Worm (Caenorhabditis elegans) whole organism, L2 larva: ENCODE results near the gene K08D9.10.

Experiments
- C34F6.9 ChIP-seq: fragments of 150-350 bp; optimal IDR thresholded peaks from 2 replicates; lab custom pipeline; 2014; ENCODE audit warnings: missing biosample characterization, missing genetic modification characterization
- F13H6.1 ChIP-seq: sonication (generic microtip); optimal IDR thresholded peaks from 2 replicates; lab custom pipeline; 2016; ENCODE audit warnings: missing genetic modification characterization, missing compliant biosample characterization
- R02D3.7 ChIP-seq: fragments of 150-350 bp; optimal IDR thresholded peaks from 2 replicates; lab custom pipeline; 2014; ENCODE audit warnings: missing biosample characterization, missing genetic modification characterization
- Y55F3AM.14 ChIP-seq: fragments of 200-800 bp; sonication (Bioruptor generic); optimal IDR thresholded peaks from 2 replicates; lab custom pipeline; 2018; ENCODE audit warnings: mild to moderate bottlenecking, missing genetic modification characterization, missing compliant biosample characterization
- ZK546.5 ChIP-seq: sonication (generic microtip); optimal IDR thresholded peaks from 2 replicates; lab custom pipeline; 2017; ENCODE audit warnings: missing biosample characterization, missing genetic modification characterization
- alr-1 ChIP-seq: fragments of 150-350 bp; optimal IDR thresholded peaks from 2 replicates; lab custom pipeline; 2014; ENCODE audit warnings: missing biosample characterization, missing genetic modification characterization
- aly-2 ChIP-seq: fragments of 150-350 bp; optimal IDR thresholded peaks from 2 replicates; lab custom pipeline; 2014; ENCODE audit warnings: missing biosample characterization, missing genetic modification characterization
- ama-1 ChIP-seq: fragments of 150-350 bp; optimal IDR thresholded peaks from 2 replicates; lab custom pipeline; 2018; ENCODE audit warnings: inconsistent platforms
- blmp-1 ChIP-seq: sonication (generic microtip); optimal IDR thresholded peaks from 2 replicates; lab custom pipeline; 2017; ENCODE audit warnings: missing genetic modification characterization, mild to moderate bottlenecking, missing compliant biosample characterization, antibody characterized with exemption, moderate library complexity; ENCODE audit not compliant: insufficient read depth
- ceh-82 ChIP-seq: fragments of 150-350 bp; optimal IDR thresholded peaks from 2 replicates; lab custom pipeline; 2014; ENCODE audit warnings: missing biosample characterization, missing genetic modification characterization
- crh-2 ChIP-seq: sonication (generic microtip); optimal IDR thresholded peaks from 2 replicates; lab custom pipeline; 2017; ENCODE audit warnings: missing biosample characterization, missing genetic modification characterization
- egl-27 ChIP-seq: sonication (generic microtip); optimal IDR thresholded peaks from 3 replicates; lab custom pipeline; 2017; ENCODE audit warnings: missing biosample characterization, missing genetic modification reagents, missing genetic modification characterization
- elt-1 ChIP-seq: fragments of 150-350 bp; optimal IDR thresholded peaks from 2 replicates; lab custom pipeline; 2014; ENCODE audit warnings: missing biosample characterization, missing genetic modification characterization
- fos-1 ChIP-seq: fragments of 150-350 bp; optimal IDR thresholded peaks from 2 replicates; lab custom pipeline; 2014; ENCODE audit warnings: missing biosample characterization, missing genetic modification characterization
- gmeb-1 ChIP-seq: fragments of 150-350 bp; optimal IDR thresholded peaks from 2 replicates; lab custom pipeline; 2014; ENCODE audit warnings: missing biosample characterization, missing genetic modification characterization
- lin-11 ChIP-seq: fragments of 150-350 bp; sonication (generic microtip); optimal IDR thresholded peaks from 2 replicates; lab custom pipeline; 2014; ENCODE audit warnings: missing biosample characterization, missing genetic modification characterization, inconsistent platforms, mixed read lengths
- lin-39 ChIP-seq: fragments of 150-350 bp; optimal IDR thresholded peaks from 2 replicates; lab custom pipeline; 2014; ENCODE audit warnings: missing biosample characterization, missing genetic modification reagents, missing genetic modification characterization
- lsy-2 ChIP-seq, 2 experiments: fragments of 150-350 bp in 1 of 2; sonication (generic microtip) in 1 of 2; optimal IDR thresholded peaks; 2 replicates each; lab custom pipeline; 2014 to 2017; ENCODE audit warnings: missing biosample characterization in 2 of 2, missing genetic modification characterization in 2 of 2
- mab-5 ChIP-seq: fragments of 150-350 bp; optimal IDR thresholded peaks from 2 replicates; lab custom pipeline; 2014; ENCODE audit warnings: missing biosample characterization, missing genetic modification characterization
- mbf-1 ChIP-seq: sonication (generic microtip); optimal IDR thresholded peaks from 2 replicates; lab custom pipeline; 2017; ENCODE audit warnings: missing biosample characterization, missing genetic modification characterization
- mdl-1 ChIP-seq, 2 experiments: fragments of 150-350 bp in 1 of 2; sonication (generic microtip) in 1 of 2; optimal IDR thresholded peaks; 2 replicates each; lab custom pipeline; 2017; ENCODE audit warnings: missing biosample characterization in 2 of 2, missing genetic modification characterization in 2 of 2
- nhr-10 ChIP-seq: sonication (generic microtip); optimal IDR thresholded peaks from 2 replicates; lab custom pipeline; 2017; ENCODE audit warnings: missing biosample characterization, missing genetic modification characterization
- nhr-12 ChIP-seq: fragments of 150-350 bp; optimal IDR thresholded peaks from 2 replicates; lab custom pipeline; 2014; ENCODE audit warnings: missing biosample characterization, missing genetic modification characterization
- nhr-129 ChIP-seq: fragments of 150-350 bp; optimal IDR thresholded peaks from 2 replicates; lab custom pipeline; 2014; ENCODE audit warnings: missing biosample characterization, missing genetic modification characterization
- nhr-23 ChIP-seq: fragments of 150-350 bp; optimal IDR thresholded peaks from 2 replicates; lab custom pipeline; 2014; ENCODE audit warnings: missing biosample characterization, missing genetic modification reagents, missing genetic modification characterization
- nhr-237 ChIP-seq: fragments of 150-350 bp; optimal IDR thresholded peaks from 2 replicates; lab custom pipeline; 2014; ENCODE audit warnings: missing biosample characterization, missing genetic modification characterization
- nhr-25 ChIP-seq: fragments of 150-350 bp; sonication (generic microtip); optimal IDR thresholded peaks from 3 replicates; lab custom pipeline; 2014; ENCODE audit warnings: missing biosample characterization, missing genetic modification characterization
- nhr-77 ChIP-seq: fragments of 150-350 bp; optimal IDR thresholded peaks from 2 replicates; lab custom pipeline; 2014; ENCODE audit warnings: missing biosample characterization, missing genetic modification characterization
- peb-1 ChIP-seq: fragments of 150-350 bp; optimal IDR thresholded peaks from 2 replicates; lab custom pipeline; 2014; ENCODE audit warnings: missing biosample characterization, missing genetic modification characterization
- sem-4 ChIP-seq: fragments of 150-350 bp; optimal IDR thresholded peaks from 2 replicates; lab custom pipeline; 2014; ENCODE audit warnings: missing biosample characterization, missing genetic modification reagents, missing genetic modification characterization
- skn-1 ChIP-seq: sonication (generic microtip); optimal IDR thresholded peaks from 2 replicates; lab custom pipeline; 2017; ENCODE audit warnings: missing biosample characterization, missing genetic modification characterization
- sma-9 ChIP-seq, 2 experiments: fragments of 150-350 bp in 1 of 2; sonication (generic microtip) in 1 of 2; optimal IDR thresholded peaks; 2 replicates each; lab custom pipeline; 2014 to 2016; ENCODE audit warnings: missing genetic modification characterization in 2 of 2, mild to moderate bottlenecking in 1 of 2, missing biosample characterization in 1 of 2, missing compliant biosample characterization in 1 of 2, missing genetic modification reagents in 1 of 2, moderate library complexity in 1 of 2
- unc-39 ChIP-seq: fragments of 150-350 bp; optimal IDR thresholded peaks from 2 replicates; lab custom pipeline; 2014; ENCODE audit warnings: missing biosample characterization, missing genetic modification characterization
- unc-55 ChIP-seq: fragments of 150-350 bp; sonication (generic microtip); optimal IDR thresholded peaks from 3 replicates; lab custom pipeline; 2014; ENCODE audit warnings: missing biosample characterization, missing genetic modification reagents, missing genetic modification characterization
- zag-1 ChIP-seq: fragments of 150-350 bp; optimal IDR thresholded peaks from 2 replicates; lab custom pipeline; 2014; ENCODE audit warnings: missing biosample characterization, missing genetic modification characterization
- ztf-11 ChIP-seq: sonication (generic microtip); optimal IDR thresholded peaks from 2 replicates; lab custom pipeline; 2017; ENCODE audit warnings: missing biosample characterization, missing genetic modification characterization
- ztf-4 ChIP-seq: fragments of 150-350 bp; optimal IDR thresholded peaks from 2 replicates; lab custom pipeline; 2014; ENCODE audit warnings: missing biosample characterization, missing genetic modification characterization

The K08D9.10 gene

ce11 chrV:3244703-3245102 lies 14.0 kb downstream of the K08D9.10 start, which contains the start of gene srj-7:
TSS of gene srj-7 (plus strand) at chrV:3245003.
- TF ChIP-seq nhr-10 (tag; lab: Kevin White, UChicago) (no peak), gmeb-1 (tag; lab: Kevin White, UChicago) (no peak), elt-1 (no peak), ZK546.5 (tag; lab: Kevin White, UChicago) (no peak), ztf-11 (tag; lab: Kevin White, UChicago) (no peak), skn-1 (tag; lab: Kevin White, UChicago) (no peak), alr-1 (tag; lab: Kevin White, UChicago) (no peak), sma-9 (GFP tag; optimal IDR thresholded peaks at IDR 0.05; lab: Kevin White, UChicago) (no peak), sma-9 (tag; optimal IDR thresholded peaks at IDR 0.05; lab: Kevin White, UChicago) (no peak), F13H6.1 (tag; lab: Kevin White, UChicago) (no peak), sem-4 (no peak), nhr-129 (tag; lab: Kevin White, UChicago) (no peak), R02D3.7 (no peak)

ce11 chrV:3247515-3247914 lies 16.8 kb downstream of the K08D9.10 start, which contains the start of gene srj-8:
TSS of gene srj-8 (plus strand) at chrV:3247815.
- no peak for TF ChIP-seq elt-1
- no peak for TF ChIP-seq lsy-2 (tag; optimal IDR thresholded peaks at IDR 0.05; lab: Kevin White, UChicago)
- no peak for TF ChIP-seq nhr-23
- TF ChIP-seq unc-39 (tag; lab: Kevin White, UChicago), result no peak
- TF ChIP-seq aly-2 (tag; lab: Kevin White, UChicago), result no peak
- TF ChIP-seq nhr-12 (tag; lab: Kevin White, UChicago), result no peak
- TF ChIP-seq lin-11 (tag; lab: Kevin White, UChicago), result no peak
- no peak for TF ChIP-seq fos-1 (tag; lab: Kevin White, UChicago)
- no peak for TF ChIP-seq unc-55 (GFP tag; lab: Kevin White, UChicago)
- TF ChIP-seq nhr-237 (tag; lab: Kevin White, UChicago), result no peak
- TF ChIP-seq Y55F3AM.14 (GFP tag; lab: Kevin White, UChicago), result no peak
- no peak for TF ChIP-seq mdl-1 (tag; optimal IDR thresholded peaks at IDR 0.05; lab: Kevin White, UChicago)
- TF ChIP-seq sem-4, result no peak
- TF ChIP-seq egl-27 (tag; lab: Kevin White, UChicago), result no peak
- TF ChIP-seq mab-5 (tag; lab: Kevin White, UChicago), result no peak
- TF ChIP-seq C34F6.9 (tag; lab: Kevin White, UChicago), result no peak
- no peak for TF ChIP-seq F13H6.1 (tag; lab: Kevin White, UChicago)
- TF ChIP-seq nhr-25, result no peak
- no peak for TF ChIP-seq ceh-82 (tag; lab: Kevin White, UChicago)
- TF ChIP-seq, all 48 proteins: peak for 0

- TF ChIP-seq ama-1 (lab: Kevin White, UChicago), result no peak
- no peak for TF ChIP-seq ztf-4 (tag; lab: Kevin White, UChicago)
- TF ChIP-seq lin-39, result no peak
- TF ChIP-seq mbf-1 (tag; lab: Kevin White, UChicago), result no peak
- TF ChIP-seq nhr-23, result no peak
- no peak for TF ChIP-seq nhr-25
Observed at ce11 chrV:3250153-3250552, 19.5 kb downstream of the K08D9.10 start, which contains the start of gene T28A11.13. TSS of gene T28A11.13 (minus strand) at chrV:3250253.

- TF ChIP-seq lsy-2 (tag; optimal IDR thresholded peaks at IDR 0.05; lab: Kevin White, UChicago) (no peak), nhr-237 (tag; lab: Kevin White, UChicago) (no peak), alr-1 (tag; lab: Kevin White, UChicago) (no peak), fos-1 (tag; lab: Kevin White, UChicago) (no peak), ztf-4 (tag; lab: Kevin White, UChicago) (no peak), sem-4 (no peak), mdl-1 (tag; optimal IDR thresholded peaks at IDR 0.05; lab: Kevin White, UChicago) (no peak), crh-2 (no peak), peb-1 (no peak), nhr-77 (tag; lab: Kevin White, UChicago) (no peak), blmp-1 (tag; lab: Kevin White, UChicago) (no peak), zag-1 (tag; lab: Kevin White, UChicago) (no peak), nhr-129 (tag; lab: Kevin White, UChicago) (no peak)
Observed at ce11 chrV:3256051-3256450, 25.4 kb downstream of the K08D9.10 start, which contains the start of gene srt-63. TSS of gene srt-63 (minus strand) at chrV:3256151.
